Worm (Caenorhabditis elegans) whole organism, L4 larva: ENCODE measurements around the gene tre-5.

Experiments used
- D1046.2 ChIP-seq: fragments of 200-800 bp; sonication (Bioruptor generic); IDR thresholded peaks from 2 replicates; pipeline ENCODE4 v1.3.6; 2022; ENCODE audit warnings: missing genetic modification characterization, missing compliant biosample characterization
- F26F4.8 ChIP-seq: fragments of 200-800 bp; sonication (Bioruptor generic); conservative IDR thresholded peaks from 2 replicates; pipeline ENCODE4 v1.3.6; 2022; ENCODE audit warnings: missing genetic modification characterization, missing compliant biosample characterization
- F37D6.2 ChIP-seq: sonication (generic microtip); optimal IDR thresholded peaks from 2 replicates; lab custom pipeline; 2016; ENCODE audit warnings: mild to moderate bottlenecking, missing genetic modification characterization, missing compliant biosample characterization
- F44E2.7 ChIP-seq: fragments of 200-800 bp; sonication (Bioruptor generic); IDR thresholded peaks from 2 replicates; pipeline ENCODE4 v2.1.2; 2022; ENCODE audit warnings: missing genetic modification characterization, missing compliant biosample characterization
- R02D3.7 ChIP-seq: fragments of 150-350 bp; sonication (generic microtip); optimal IDR thresholded peaks from 3 replicates; lab custom pipeline; 2014; ENCODE audit warnings: missing biosample characterization, missing genetic modification characterization
- Y105C5A.15 ChIP-seq: fragments of 200-800 bp; sonication (Bioruptor generic); IDR thresholded peaks from 2 replicates; pipeline ENCODE4 v1.3.6; 2022; ENCODE audit warnings: missing genetic modification characterization, missing compliant biosample characterization
- Y48G9A.11 ChIP-seq: fragments of 200-800 bp; sonication (Bioruptor generic); IDR thresholded peaks from 2 replicates; pipeline ENCODE4 v1.3.6; 2022; ENCODE audit warnings: missing genetic modification reagents, missing genetic modification characterization, missing compliant biosample characterization
- ZK337.2 ChIP-seq: fragments of 200-800 bp; sonication (Bioruptor generic); IDR thresholded peaks from 2 replicates; pipeline ENCODE4 v1.3.6; 2022; ENCODE audit warnings: missing genetic modification reagents, missing genetic modification characterization, missing compliant biosample characterization
- aly-2 ChIP-seq: sonication (generic microtip); optimal IDR thresholded peaks from 2 replicates; lab custom pipeline; 2018; ENCODE audit warnings: missing biosample characterization, missing genetic modification characterization
- ama-1 ChIP-seq: fragments of 150-350 bp; optimal IDR thresholded peaks from 2 replicates; lab custom pipeline; 2014; ENCODE audit warnings: inconsistent platforms, mixed read lengths
- arid-1 ChIP-seq: fragments of 200-800 bp; sonication (Bioruptor generic); conservative IDR thresholded peaks from 2 replicates; pipeline ENCODE4 v1.3.6; 2022; ENCODE audit warnings: missing genetic modification reagents, missing genetic modification characterization, missing compliant biosample characterization
- attf-4 ChIP-seq: sonication (generic microtip); optimal IDR thresholded peaks from 3 replicates; lab custom pipeline; 2017; ENCODE audit warnings: missing biosample characterization, missing genetic modification characterization
- ceh-20 ChIP-seq: fragments of 200-800 bp; sonication (Bioruptor generic); IDR thresholded peaks from 2 replicates; pipeline ENCODE4 v1.3.6; 2022; ENCODE audit warnings: missing genetic modification reagents, missing genetic modification characterization, missing compliant biosample characterization
- ceh-28 ChIP-seq: fragments of 150-350 bp; optimal IDR thresholded peaks from 2 replicates; lab custom pipeline; 2014; ENCODE audit warnings: missing biosample characterization, missing genetic modification reagents, missing genetic modification characterization
- ceh-32 ChIP-seq: sonication (generic microtip); optimal IDR thresholded peaks from 2 replicates; lab custom pipeline; 2016; ENCODE audit warnings: mild to moderate bottlenecking, missing genetic modification characterization, missing compliant biosample characterization; ENCODE audit not compliant: poor library complexity
- ceh-44 ChIP-seq: fragments of 200-800 bp; sonication (Bioruptor generic); IDR thresholded peaks from 2 replicates; pipeline ENCODE4 v1.3.6; 2022; ENCODE audit warnings: missing genetic modification reagents, missing genetic modification characterization, missing compliant biosample characterization
- ceh-82 ChIP-seq: sonication (generic microtip); optimal IDR thresholded peaks from 2 replicates; lab custom pipeline; 2017; ENCODE audit warnings: missing biosample characterization, missing genetic modification characterization
- ces-1 ChIP-seq: fragments of 150-350 bp; sonication (generic microtip); optimal IDR thresholded peaks from 4 replicates; lab custom pipeline; 2014; ENCODE audit warnings: missing biosample characterization, missing genetic modification reagents, missing genetic modification characterization
- cey-2 ChIP-seq: sonication (generic microtip); optimal IDR thresholded peaks from 3 replicates; lab custom pipeline; 2017; ENCODE audit warnings: missing genetic modification characterization, mild to moderate bottlenecking, missing compliant biosample characterization, antibody characterized with exemption, borderline replicate concordance; ENCODE audit not compliant: insufficient read depth
- daf-8 ChIP-seq: fragments of 200-800 bp; sonication (Bioruptor generic); IDR thresholded peaks from 2 replicates; pipeline ENCODE4 v1.3.6; 2022; ENCODE audit warnings: missing genetic modification characterization, missing compliant biosample characterization
- dmd-6 ChIP-seq: fragments of 200-800 bp; sonication (Bioruptor generic); IDR thresholded peaks from 2 replicates; pipeline ENCODE4 v1.3.6; 2022; ENCODE audit warnings: missing genetic modification reagents, missing genetic modification characterization, missing compliant biosample characterization
- dpl-1 ChIP-seq: fragments of 150-350 bp; optimal IDR thresholded peaks from 2 replicates; lab custom pipeline; 2014; ENCODE audit warnings: missing biosample characterization, missing genetic modification reagents, missing genetic modification characterization
- duxl-1 ChIP-seq: sonication (generic microtip); optimal IDR thresholded peaks from 2 replicates; lab custom pipeline; 2016; ENCODE audit warnings: mild to moderate bottlenecking, missing genetic modification characterization, moderate library complexity, missing compliant biosample characterization; ENCODE audit not compliant: poor library complexity
- egl-27 ChIP-seq: sonication (generic microtip); optimal IDR thresholded peaks from 3 replicates; lab custom pipeline; 2017; ENCODE audit warnings: missing biosample characterization, missing genetic modification reagents, missing genetic modification characterization
- egl-43 ChIP-seq: fragments of 200-800 bp; sonication (Bioruptor generic); IDR thresholded peaks from 2 replicates; pipeline ENCODE4 v1.3.6; 2022; ENCODE audit warnings: missing genetic modification reagents, missing genetic modification characterization, missing compliant biosample characterization
- fos-1 ChIP-seq: fragments of 150-350 bp; optimal IDR thresholded peaks from 2 replicates; lab custom pipeline; 2014; ENCODE audit warnings: missing biosample characterization, missing genetic modification characterization
- gei-8 ChIP-seq: fragments of 200-800 bp; sonication (Bioruptor generic); optimal IDR thresholded peaks from 2 replicates; lab custom pipeline; 2018; ENCODE audit warnings: mild to moderate bottlenecking, missing genetic modification characterization, missing compliant biosample characterization
- hlh-30 ChIP-seq: sonication (generic microtip); optimal IDR thresholded peaks from 2 replicates; lab custom pipeline; 2017; ENCODE audit warnings: antibody characterized with exemption, mild to moderate bottlenecking, missing genetic modification characterization, missing compliant biosample characterization; ENCODE audit not compliant: insufficient read depth
- lim-7 ChIP-seq: fragments of 200-800 bp; sonication (Bioruptor generic); IDR thresholded peaks from 2 replicates; pipeline ENCODE4 v1.3.6; 2022; ENCODE audit warnings: missing genetic modification characterization, missing compliant biosample characterization
- lin-1 ChIP-seq: fragments of 200-800 bp; sonication (Bioruptor generic); IDR thresholded peaks from 2 replicates; pipeline ENCODE4 v1.3.6; 2022; ENCODE audit warnings: missing genetic modification reagents, missing genetic modification characterization, missing compliant biosample characterization
- lin-15B ChIP-seq: fragments of 150-350 bp; sonication (generic microtip); optimal IDR thresholded peaks from 3 replicates; lab custom pipeline; 2014; ENCODE audit warnings: missing biosample characterization, missing genetic modification characterization
- lin-38 ChIP-seq: fragments of 200-800 bp; sonication (Bioruptor generic); IDR thresholded peaks from 2 replicates; pipeline ENCODE4 v1.3.6; 2022; ENCODE audit warnings: missing genetic modification reagents, missing genetic modification characterization, missing compliant biosample characterization
- madf-5 ChIP-seq, 2 experiments: fragments of 200-800 bp; sonication (Bioruptor generic); IDR thresholded peaks; 2 replicates each; pipeline ENCODE4 v1.3.6; 2022; ENCODE audit warnings: missing compliant biosample characterization in 2 of 2, missing genetic modification characterization in 2 of 2
- mes-2 ChIP-seq: sonication (generic microtip); optimal IDR thresholded peaks from 2 replicates; lab custom pipeline; 2016; ENCODE audit warnings: missing genotype, mild to moderate bottlenecking, missing genetic modification characterization, missing compliant biosample characterization; ENCODE audit not compliant: poor library complexity, severe bottlenecking
- nhr-10 ChIP-seq: fragments of 150-350 bp; optimal IDR thresholded peaks from 2 replicates; lab custom pipeline; 2014; ENCODE audit warnings: missing biosample characterization, missing genetic modification characterization
- nhr-111 ChIP-seq: fragments of 200-800 bp; sonication (Bioruptor generic); optimal IDR thresholded peaks from 2 replicates; lab custom pipeline; 2018; ENCODE audit warnings: mild to moderate bottlenecking, missing genetic modification characterization, missing compliant biosample characterization
- nhr-6 ChIP-seq: fragments of 150-350 bp; optimal IDR thresholded peaks from 2 replicates; lab custom pipeline; 2014; ENCODE audit warnings: missing biosample characterization, missing genetic modification characterization
- nhr-77 ChIP-seq: fragments of 150-350 bp; optimal IDR thresholded peaks from 2 replicates; lab custom pipeline; 2014; ENCODE audit warnings: missing biosample characterization, missing genetic modification characterization
- pha-4 ChIP-seq, 2 experiments: fragments of 150-350 bp in 1 of 2; fragments of 200-800 bp in 1 of 2; sonication (Bioruptor generic) in 1 of 2; IDR thresholded peaks in 1 of 2; optimal IDR thresholded peaks in 1 of 2; 2 replicates each; pipeline versions ENCODE4 v1.3.6 to Lab custom; 2014 to 2022; ENCODE audit warnings: missing genetic modification characterization in 2 of 2, missing genetic modification reagents in 2 of 2, missing biosample characterization in 1 of 2, missing compliant biosample characterization in 1 of 2
- pqm-1 ChIP-seq: sonication (generic microtip); optimal IDR thresholded peaks from 2 replicates; lab custom pipeline; 2017; ENCODE audit warnings: missing biosample characterization, missing genetic modification characterization
- rbr-2 ChIP-seq: sonication (generic microtip); optimal IDR thresholded peaks from 2 replicates; lab custom pipeline; 2016; ENCODE audit warnings: missing genotype, missing genetic modification characterization, missing compliant biosample characterization
- saeg-2 ChIP-seq: fragments of 200-800 bp; sonication (Bioruptor generic); IDR thresholded peaks from 2 replicates; pipeline ENCODE4 v1.3.6; 2022; ENCODE audit warnings: missing genetic modification reagents, missing genetic modification characterization, missing compliant biosample characterization
- snpc-4 ChIP-seq: fragments of 150-350 bp; optimal IDR thresholded peaks from 2 replicates; lab custom pipeline; 2014; ENCODE audit warnings: missing biosample characterization, missing genetic modification characterization
- spr-1 ChIP-seq: sonication (generic microtip); optimal IDR thresholded peaks from 2 replicates; lab custom pipeline; 2016; ENCODE audit warnings: mild to moderate bottlenecking, missing genetic modification characterization, missing compliant biosample characterization
- spr-3 ChIP-seq: fragments of 200-800 bp; sonication (Bioruptor generic); optimal IDR thresholded peaks from 2 replicates; lab custom pipeline; 2018; ENCODE audit warnings: mild to moderate bottlenecking, missing genetic modification characterization, missing compliant biosample characterization
- tra-1 ChIP-seq: fragments of 200-800 bp; sonication (Bioruptor generic); IDR thresholded peaks from 2 replicates; pipeline ENCODE4 v1.3.6; 2022; ENCODE audit warnings: missing genetic modification reagents, missing genetic modification characterization, missing compliant biosample characterization
- unc-62 ChIP-seq, 3 experiments: fragments of 150-350 bp in 1 of 3; sonication (generic microtip); optimal IDR thresholded peaks in 2 of 3; peaks in 1 of 3; 1 replicate in 1 of 3; 2 replicates in 2 of 3; lab custom pipeline; 2014 to 2017; ENCODE audit warnings: missing biosample characterization in 3 of 3, missing genetic modification characterization in 3 of 3, missing genetic modification reagents in 3 of 3, missing genotype in 1 of 3
- zfp-3 ChIP-seq: fragments of 200-800 bp; sonication (Bioruptor generic); conservative IDR thresholded peaks from 2 replicates; pipeline ENCODE4 v1.3.6; 2022; ENCODE audit warnings: missing genetic modification reagents, missing genetic modification characterization, missing compliant biosample characterization
- zip-11 ChIP-seq: fragments of 200-800 bp; sonication (Bioruptor generic); IDR thresholded peaks from 2 replicates; pipeline ENCODE4 v1.3.6; 2022; ENCODE audit warnings: missing genetic modification characterization, missing compliant biosample characterization
- zip-2 ChIP-seq: fragments of 150-350 bp; optimal IDR thresholded peaks from 2 replicates; lab custom pipeline; 2014; ENCODE audit warnings: missing biosample characterization, missing genetic modification characterization
- ztf-7 ChIP-seq: fragments of 150-350 bp; optimal IDR thresholded peaks from 2 replicates; lab custom pipeline; 2014; ENCODE audit warnings: missing biosample characterization, missing genetic modification characterization

Gene tre-5

ce11 chrII:24559-24998, 30.5 kb downstream of the tre-5 start, which contains the start of gene enee-1:
Gene enee-1 (plus strand): TSS chrII:24666.
- no peak for TF ChIP-seq daf-8 (GFP tag; lab: Robert Waterston, UW)
- TF ChIP-seq D1046.2 (GFP tag; lab: Robert Waterston, UW), result no peak
- TF ChIP-seq duxl-1, result peak; percentile 75
- TF ChIP-seq ceh-32 (tag; lab: Kevin White, UChicago), result peak; percentile 23
- TF ChIP-seq spr-1 (tag; lab: Kevin White, UChicago), result peak; percentile 83
- TF ChIP-seq lim-7, result no peak
- no peak for TF ChIP-seq egl-27 (tag; lab: Kevin White, UChicago)
- TF ChIP-seq Y48G9A.11 (GFP tag; lab: Robert Waterston, UW), result no peak
- peak; percentile 64 for TF ChIP-seq dmd-6
- TF ChIP-seq lin-38 (GFP tag; lab: Robert Waterston, UW), result peak; percentile 83
- no peak for TF ChIP-seq ceh-82
- TF ChIP-seq egl-43 (GFP tag; lab: Robert Waterston, UW), result no peak
- 0 out of 2 replicates have a peak, but pooled peaks have one; percentile 51 for TF ChIP-seq saeg-2 (GFP tag; lab: Robert Waterston, UW)
- TF ChIP-seq nhr-77 (tag; lab: Kevin White, UChicago), result peak; percentile 56
- no peak for TF ChIP-seq lin-15B (tag; lab: Kevin White, UChicago)
- TF ChIP-seq rbr-2 (tag; lab: Kevin White, UChicago), result peak; percentile 72
- TF ChIP-seq pqm-1, result no peak
- peak; percentile 76 for TF ChIP-seq hlh-30 (tag; lab: Kevin White, UChicago)
- peak; percentile 70 for TF ChIP-seq zip-2
- no peak for TF ChIP-seq cey-2 (tag; lab: Kevin White, UChicago)
- no peak for TF ChIP-seq nhr-111
- peak; percentile 96 for TF ChIP-seq dpl-1 (GFP tag; lab: Kevin White, UChicago)
- TF ChIP-seq fos-1 (tag; lab: Kevin White, UChicago), result no peak
- peak; percentile 52 for TF ChIP-seq arid-1 (GFP tag; lab: Robert Waterston, UW)
- TF ChIP-seq unc-62 (GFP tag; optimal IDR thresholded peaks at IDR 0.05 in 1 of 2; lab: Kevin White, UChicago), result peak in 1 of 2 experiments; percentile 92
- TF ChIP-seq unc-62 (tag; optimal IDR thresholded peaks at IDR 0.05; lab: Kevin White, UChicago), result no peak
- peak; percentile 90 for TF ChIP-seq ama-1
- TF ChIP-seq nhr-10 (tag; lab: Kevin White, UChicago), result no peak
- peak; percentile 3 for TF ChIP-seq ceh-28 (tag; lab: Kevin White, UChicago)
- peak; percentile 93 for TF ChIP-seq nhr-6 (tag; lab: Kevin White, UChicago)
- peak; percentile 26; the same call in 1 of the 2 replicates for TF ChIP-seq pha-4 (GFP tag; IDR thresholded peaks at IDR 0.05; lab: Robert Waterston, UW)
- TF ChIP-seq pha-4 (tag; optimal IDR thresholded peaks at IDR 0.05; lab: Kevin White, UChicago), result peak; percentile 59
- no peak for TF ChIP-seq F44E2.7 (GFP tag; lab: Robert Waterston, UW)
- TF ChIP-seq ceh-44 (GFP tag; lab: Robert Waterston, UW), result no peak
- no peak for TF ChIP-seq gei-8
- TF ChIP-seq ztf-7 (tag; lab: Kevin White, UChicago), result peak; percentile 65
- TF ChIP-seq F26F4.8 (GFP tag; lab: Robert Waterston, UW), result no peak
- no peak for TF ChIP-seq ceh-20 (GFP tag; lab: Robert Waterston, UW)
- no peak for TF ChIP-seq R02D3.7 (tag; lab: Kevin White, UChicago)
- TF ChIP-seq aly-2 (tag; lab: Kevin White, UChicago), result no peak
- no peak for TF ChIP-seq ces-1
- no peak for TF ChIP-seq lin-1 (GFP tag; lab: Robert Waterston, UW)
- no peak for TF ChIP-seq madf-5 (GFP tag; IDR thresholded peaks at IDR 0.05; lab: Robert Waterston, UW)
- TF ChIP-seq ZK337.2 (GFP tag; lab: Robert Waterston, UW), result no peak
- TF ChIP-seq tra-1 (GFP tag; lab: Robert Waterston, UW), result no peak
- TF ChIP-seq spr-3 (GFP tag; lab: Kevin White, UChicago), result peak; percentile 69
- no peak for TF ChIP-seq zip-11 (GFP tag; lab: Robert Waterston, UW)
- TF ChIP-seq mes-2 (tag; lab: Kevin White, UChicago), result peak; percentile 90
- no peak for TF ChIP-seq Y105C5A.15 (GFP tag; lab: Robert Waterston, UW)
- no peak for TF ChIP-seq attf-4 (tag; lab: Kevin White, UChicago)
- TF ChIP-seq snpc-4 (tag; lab: Kevin White, UChicago), result no peak
- TF ChIP-seq zfp-3 (GFP tag; lab: Robert Waterston, UW), result no peak
- peak; percentile 15 for TF ChIP-seq F37D6.2 (tag; lab: Kevin White, UChicago)
